Worm (Caenorhabditis elegans) whole organism, late embryonic: Measurements from ENCODE around the gene srz-10.

Experiments used
- F13H6.1 ChIP-seq: sonication (generic microtip); optimal IDR thresholded peaks from 2 replicates; lab custom pipeline; 2016; ENCODE audit warnings: missing genetic modification characterization, missing compliant biosample characterization
- T23F11.4 ChIP-seq: fragments of 200-800 bp; sonication (Bioruptor generic); optimal IDR thresholded peaks from 2 replicates; lab custom pipeline; 2018; ENCODE audit warnings: mild to moderate bottlenecking, missing genetic modification characterization, missing compliant biosample characterization
- ama-1 ChIP-seq: fragments of 150-350 bp; optimal IDR thresholded peaks from 2 replicates; lab custom pipeline; 2014
- ceh-14 ChIP-seq: sonication (generic microtip); optimal IDR thresholded peaks from 2 replicates; lab custom pipeline; 2016; ENCODE audit warnings: missing genotype, missing genetic modification characterization, missing compliant biosample characterization
- dve-1 ChIP-seq: sonication (generic microtip); optimal IDR thresholded peaks from 2 replicates; lab custom pipeline; 2017; ENCODE audit warnings: antibody characterized with exemption, mild to moderate bottlenecking, missing genetic modification characterization, missing compliant biosample characterization
- elt-2 ChIP-seq: sonication (generic microtip); optimal IDR thresholded peaks from 2 replicates; lab custom pipeline; 2016; ENCODE audit warnings: missing genetic modification reagents, missing genetic modification characterization, missing compliant biosample characterization
- hlh-8 ChIP-seq: sonication (generic microtip); optimal IDR thresholded peaks from 2 replicates; lab custom pipeline; 2016; ENCODE audit warnings: missing genotype, missing genetic modification characterization, missing compliant biosample characterization
- pag-3 ChIP-seq: sonication (generic microtip); optimal IDR thresholded peaks from 2 replicates; lab custom pipeline; 2016; ENCODE audit warnings: missing compliant biosample characterization, missing genetic modification characterization, borderline replicate concordance
- tbx-2 ChIP-seq: sonication (generic microtip); optimal IDR thresholded peaks from 2 replicates; lab custom pipeline; 2016; ENCODE audit warnings: missing genetic modification characterization, missing compliant biosample characterization
- tbx-7 ChIP-seq: sonication (generic microtip); optimal IDR thresholded peaks from 2 replicates; lab custom pipeline; 2016; ENCODE audit warnings: missing genotype, missing genetic modification characterization, missing compliant biosample characterization
- unc-3 ChIP-seq, 2 experiments: fragments of 200-800 bp in 1 of 2; sonication (Bioruptor generic) in 1 of 2; sonication (generic microtip) in 1 of 2; conservative IDR thresholded peaks in 1 of 2; optimal IDR thresholded peaks in 1 of 2; 2 replicates each; pipeline versions ENCODE4 v1.3.6 to Lab custom; 2016 to 2022; ENCODE audit warnings: missing compliant biosample characterization in 2 of 2, missing genetic modification characterization in 2 of 2, missing genetic modification reagents in 1 of 2

DNA sequence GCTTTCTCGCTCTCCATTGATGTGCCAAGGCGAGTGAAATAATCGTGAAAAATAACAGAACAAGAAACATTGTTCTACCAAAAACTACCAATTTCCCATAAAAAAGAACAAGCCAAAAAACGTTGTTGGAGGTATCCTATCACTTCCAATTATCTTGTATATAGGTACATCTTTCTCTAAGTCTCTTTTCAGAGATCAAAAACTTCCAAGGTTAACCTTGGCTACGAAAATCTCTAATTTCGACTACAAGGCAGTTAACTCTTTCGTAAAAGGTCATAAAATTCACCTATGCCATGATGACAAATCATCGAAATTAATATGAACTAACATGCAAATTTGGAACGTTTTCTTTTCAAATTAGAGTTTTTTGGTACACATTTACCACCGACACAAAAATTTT is 21.0 kb downstream of the srz-10 start, which contains the start of gene cyp-34A1:
- TF ChIP-seq unc-3 (GFP tag; conservative IDR thresholded peaks at IDR 0.05; lab: Robert Waterston, UW) (no peak), unc-3 (tag; optimal IDR thresholded peaks at IDR 0.05; lab: Kevin White, UChicago) (no peak), tbx-2 (tag; lab: Kevin White, UChicago) (no peak), hlh-8 (tag; lab: Kevin White, UChicago) (no peak), pag-3 (tag; lab: Kevin White, UChicago) (no peak), F13H6.1 (no peak), T23F11.4 (GFP tag; lab: Kevin White, UChicago) (no peak), elt-2 (tag; lab: Kevin White, UChicago) (no peak), dve-1 (tag; lab: Kevin White, UChicago) (no peak), ama-1 (lab: Kevin White, UChicago) (no peak), tbx-7 (no peak), ceh-14 (tag; lab: Kevin White, UChicago) (no peak)
